Worm (Caenorhabditis elegans): Measurements from ENCODE around the gene Y46C8AL.11.

Y46C8AL.11 gene

ce11 chrIV:3956705-3957104 lies 13.6 kb downstream of the Y46C8AL.11 start, which contains the start of gene clec-74:
clec-74 (plus strand) TSS chrIV:3957005.
- TF ChIP-seq Y53G8AR.9 (GFP tag; conservative IDR thresholded peaks at IDR 0.05) (no peak), ceh-27 (GFP tag; optimal IDR thresholded peaks at IDR 0.05) (no peak), F10E7.11 (tag; optimal IDR thresholded peaks at IDR 0.05) (no peak)

ce11 chrIV:3960396-3960795 lies 17.3 kb downstream of the Y46C8AL.11 start, which contains the start of gene clec-75:
clec-75 (plus strand) TSS chrIV:3960734.
- no peak for TF ChIP-seq egl-44 (GFP tag; IDR thresholded peaks at IDR 0.05)
- peak; percentile 36 for TF ChIP-seq nhr-80 (tag; optimal IDR thresholded peaks at IDR 0.05)

- TF ChIP-seq F55B11.4 (tag; optimal IDR thresholded peaks at IDR 0.05; ENCODE audit: borderline replicate concordance, insufficient read depth) (no peak), egrh-3 (GFP tag; IDR thresholded peaks at IDR 0.05) (no peak), ztf-28 (GFP tag; IDR thresholded peaks at IDR 0.05) (no peak), Y53G8AR.9 (GFP tag; conservative IDR thresholded peaks at IDR 0.05) (no peak), lsl-1 (GFP tag; optimal IDR thresholded peaks at IDR 0.05) (no peak), rpc-1 (optimal IDR thresholded peaks at IDR 0.05) (no peak), rpc-1 (tag; optimal IDR thresholded peaks at IDR 0.05) (no peak)
Measured at ce11 chrIV:3962584-3962983, 19.5 kb downstream of the Y46C8AL.11 start, which contains the start of gene Y46C8AM.1. Y46C8AM.1 (plus strand) TSS chrIV:3962884.

ce11 chrIV:3963498-3963897 lies 20.4 kb downstream of the Y46C8AL.11 start:
- TF ChIP-seq snpc-4 (GFP tag; optimal IDR thresholded peaks at IDR 0.05) (no peak), snpc-4 (tag; optimal IDR thresholded peaks at IDR 0.05) (no peak), ceh-100 (GFP tag; IDR thresholded peaks at IDR 0.05) (no peak), F57C9.4 (tag; optimal IDR thresholded peaks at IDR 0.05) (no peak), madf-3 (GFP tag; IDR thresholded peaks at IDR 0.05) (no peak), aptf-3 (GFP tag; IDR thresholded peaks at IDR 0.05) (no peak), nhr-80 (tag; optimal IDR thresholded peaks at IDR 0.05) (peak; percentile 13), B0336.3 (GFP tag; IDR thresholded peaks at IDR 0.05) (no peak)

- no peak for TF ChIP-seq F52B5.7 (tag; optimal IDR thresholded peaks at IDR 0.05)
- TF ChIP-seq sea-2 (GFP tag; IDR thresholded peaks at IDR 0.05), result no peak
- no peak for TF ChIP-seq unc-130 (GFP tag; optimal IDR thresholded peaks at IDR 0.05)
- TF ChIP-seq T26A5.8 (tag; optimal IDR thresholded peaks at IDR 0.05), result no peak
- no peak for TF ChIP-seq madf-10 (tag; optimal IDR thresholded peaks at IDR 0.05)
- no peak for TF ChIP-seq lin-35 (GFP tag; optimal IDR thresholded peaks at IDR 0.05)
- no peak for TF ChIP-seq mxl-1 (tag; optimal IDR thresholded peaks at IDR 0.05)
- TF ChIP-seq egrh-3 (GFP tag; IDR thresholded peaks at IDR 0.05), result no peak
- no peak for TF ChIP-seq ets-4 (GFP tag; optimal IDR thresholded peaks at IDR 0.05)
- TF ChIP-seq lag-1 (GFP tag; IDR thresholded peaks at IDR 0.05), result no peak
- TF ChIP-seq snpc-4 (GFP tag; optimal IDR thresholded peaks at IDR 0.05), result no peak
- no peak for TF ChIP-seq snpc-4 (tag; optimal IDR thresholded peaks at IDR 0.05)
- no peak for TF ChIP-seq hsf-1 (GFP tag; IDR thresholded peaks at IDR 0.05)
- no peak for TF ChIP-seq tbx-9 (tag; optimal IDR thresholded peaks at IDR 0.05; ENCODE audit: borderline replicate concordance)
- no peak for TF ChIP-seq ZK185.1 (tag; optimal IDR thresholded peaks at IDR 0.05; ENCODE audit: poor library complexity, severe bottlenecking)
- no peak for TF ChIP-seq nfyb-1 (GFP tag; IDR thresholded peaks at IDR 0.05)
Measured at ce11 chrIV:3965013-3965412, 21.9 kb downstream of the Y46C8AL.11 start, which contains the start of gene clec-76. clec-76 (plus strand) TSS chrIV:3965246.

ce11 chrIV:3973049-3973448 lies 29.9 kb downstream of the Y46C8AL.11 start, which contains the start of gene clec-79:
clec-79 (plus strand) TSS chrIV:3973349.
- TF ChIP-seq Y53F4B.3 (GFP tag; IDR thresholded peaks at IDR 0.05), result no peak
- TF ChIP-seq egrh-3 (GFP tag; IDR thresholded peaks at IDR 0.05), result no peak
- TF ChIP-seq nfya-1 (tag; optimal IDR thresholded peaks at IDR 0.05; ENCODE audit: borderline replicate concordance, insufficient read depth), result no peak
- TF ChIP-seq ztf-6 (GFP tag; IDR thresholded peaks at IDR 0.05), result no peak
- TF ChIP-seq mel-28 (tag; optimal IDR thresholded peaks at IDR 0.05; ENCODE audit: borderline replicate concordance), result no peak
- no peak for TF ChIP-seq madf-6 (GFP tag; IDR thresholded peaks at IDR 0.05)
- TF ChIP-seq rec-8 (tag; optimal IDR thresholded peaks at IDR 0.05), result no peak
- TF ChIP-seq rpc-1 (optimal IDR thresholded peaks at IDR 0.05), result no peak
- TF ChIP-seq rpc-1 (tag; optimal IDR thresholded peaks at IDR 0.05), result no peak
- no peak for TF ChIP-seq F57A8.1 (GFP tag; optimal IDR thresholded peaks at IDR 0.05)
- no peak for TF ChIP-seq snpc-1.1 (tag; optimal IDR thresholded peaks at IDR 0.05; ENCODE audit: insufficient read depth)
